Fruit fly (Drosophila melanogaster) Kc167 (cell line): ENCODE data around the gene CG17784.

ENCODE experiments used
- Myc ChIP-seq: fragments of >200 bp; optimal IDR thresholded peaks from 2 replicates; lab custom pipeline; 2017; ENCODE audit warnings: missing external identifiers
- Sin3A ChIP-seq: fragments of >200 bp; optimal IDR thresholded peaks from 2 replicates; lab custom pipeline; 2018; ENCODE audit warnings: missing external identifiers
- h ChIP-seq: fragments of >200 bp; optimal IDR thresholded peaks from 3 replicates; lab custom pipeline; 2018; ENCODE audit warnings: missing external identifiers
- insv ChIP-seq: fragments of >200 bp; optimal IDR thresholded peaks from 3 replicates; lab custom pipeline; 2018; ENCODE audit warnings: missing external identifiers
- psq ChIP-seq: fragments of >200 bp; optimal IDR thresholded peaks from 2 replicates; lab custom pipeline; 2017; ENCODE audit warnings: missing external identifiers
- ttk ChIP-seq: sonication (Bioruptor generic); optimal IDR thresholded peaks from 2 replicates; lab custom pipeline; 2017; ENCODE audit warnings: missing external identifiers

Gene CG17784

DNA sequence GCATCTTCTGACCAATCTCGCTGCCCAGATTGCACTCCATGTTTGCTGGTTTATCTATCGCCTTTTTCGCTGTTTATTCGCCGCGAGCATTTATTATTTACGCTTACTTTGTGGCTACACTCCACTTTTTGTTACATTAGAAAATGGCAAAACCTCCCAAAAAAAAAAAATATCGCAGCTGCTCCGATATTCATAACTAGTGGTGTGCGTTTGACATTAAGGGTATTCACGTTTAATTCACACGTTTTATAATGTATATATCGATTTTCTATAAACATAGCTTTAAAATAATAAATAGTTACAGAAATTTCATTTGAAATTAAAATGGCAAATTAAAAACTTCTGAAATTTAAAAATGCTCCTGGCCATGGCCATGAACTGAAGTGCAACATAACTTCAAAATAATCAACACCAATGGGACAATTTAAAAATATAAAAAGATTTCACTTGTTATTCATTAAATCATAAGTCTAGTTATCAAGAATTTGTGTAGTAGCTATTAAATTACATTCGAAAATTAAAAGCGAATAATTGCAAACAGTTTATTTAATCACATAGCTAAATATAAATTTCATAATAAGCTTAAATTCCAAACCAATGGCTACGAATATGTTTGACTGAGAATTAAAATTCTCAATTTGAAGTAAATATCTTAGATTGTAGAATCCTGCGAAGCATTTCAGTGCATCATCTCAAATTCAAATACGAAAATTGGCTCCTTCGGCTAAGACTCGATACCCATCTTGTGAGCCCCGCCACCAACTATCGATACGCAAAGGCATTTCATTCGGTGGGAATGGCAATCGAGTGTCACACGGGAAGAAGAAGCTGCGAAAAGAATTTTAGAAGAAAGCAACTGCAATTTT lies 46.3 kb downstream of the CG17784 start, which contains the start of the genes Nab2 and BRWD3:
Gene Nab2 (minus strand): TSS at position 203 of the 866 bp plus-strand sequence.
Gene BRWD3 (plus strand): TSS at position 784 of the 866 bp plus-strand sequence.
- TF ChIP-seq insv (lab: Kevin White, UChicago) = no peak
- no peak for TF ChIP-seq ttk
- TF ChIP-seq h = no peak
- TF ChIP-seq psq (lab: Kevin White, UChicago) = no peak
- no peak for TF ChIP-seq Myc (lab: Kevin White, UChicago)
- TF ChIP-seq Sin3A (lab: Kevin White, UChicago) = no peak
